Worm (Caenorhabditis elegans): Measurements from ENCODE around the gene C08F8.2.

Gene C08F8.2

DNA sequence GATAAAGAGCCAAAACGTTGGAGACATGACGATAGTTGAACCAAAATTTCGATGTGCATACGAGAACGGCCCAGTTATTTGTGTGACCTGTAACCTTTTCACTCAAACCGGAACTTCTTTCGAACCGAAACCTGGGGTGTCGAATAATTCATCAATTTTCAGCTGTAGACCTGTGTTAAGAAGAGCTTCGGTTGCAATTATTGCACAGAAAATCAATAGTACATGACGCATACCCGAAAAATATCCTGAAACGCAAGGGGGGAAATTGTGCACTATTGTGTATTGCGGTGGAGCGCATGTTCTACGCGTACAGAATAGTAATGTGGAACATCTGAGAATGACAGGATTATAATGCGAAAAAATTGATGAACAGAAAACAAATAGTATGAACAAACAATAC is 41.0 kb upstream of the C08F8.2 start, which contains the start of gene pigk-1:
pigk-1 (minus strand) TSS at position 248 of the 400 bp plus-strand sequence.
- TF ChIP-seq elt-1 (tag; optimal IDR thresholded peaks at IDR 0.05; ENCODE audit: borderline replicate concordance, insufficient read depth) = no peak
- TF ChIP-seq ceh-39 (tag; optimal IDR thresholded peaks at IDR 0.05) = no peak
- no peak for TF ChIP-seq lin-32 (GFP tag; optimal IDR thresholded peaks at IDR 0.05)
- no peak for TF ChIP-seq sptf-1 (tag; optimal IDR thresholded peaks at IDR 0.05)

DNA sequence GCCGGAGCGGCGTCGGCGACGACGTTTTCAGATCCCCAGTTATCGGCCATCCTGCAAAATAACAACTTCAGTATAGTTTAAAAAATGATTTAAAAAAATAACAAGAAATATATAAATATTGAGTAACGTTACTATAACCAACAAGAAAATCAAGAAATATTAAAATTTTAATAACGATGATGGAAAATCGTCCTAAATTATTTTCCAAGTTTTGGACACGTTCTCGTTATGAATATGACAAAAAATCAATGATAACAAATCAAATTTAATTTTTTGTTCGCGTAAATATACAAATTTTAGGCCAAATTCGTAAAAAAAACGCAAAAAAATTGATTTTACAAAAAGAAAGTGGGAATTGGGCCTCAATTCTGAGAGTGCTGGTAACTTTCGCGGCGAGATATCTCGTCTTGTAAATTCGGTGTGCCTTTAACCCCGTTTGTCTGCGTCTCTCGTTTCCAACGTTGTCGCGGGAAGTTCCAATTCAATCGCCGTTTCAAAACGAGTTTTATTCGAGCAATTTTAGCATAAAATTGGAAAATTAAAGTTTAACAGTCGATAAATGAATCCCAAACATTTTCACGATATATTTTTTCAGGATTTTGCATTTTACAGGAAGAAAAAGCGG is 39.7 kb upstream of the C08F8.2 start, which contains the start of gene rps-5:
rps-5 (minus strand) TSS at position 51 of the 625 bp plus-strand sequence.
- TF ChIP-seq lsy-2 (tag; optimal IDR thresholded peaks at IDR 0.05) (peak; percentile 76), lin-13 (tag; optimal IDR thresholded peaks at IDR 0.05) (peak; percentile 58), ceh-39 (tag; optimal IDR thresholded peaks at IDR 0.05) (peak; percentile 10), pha-4 (tag; optimal IDR thresholded peaks at IDR 0.05) (peak; percentile 41), mls-2 (tag; optimal IDR thresholded peaks at IDR 0.05) (no peak), hlh-1 (tag; optimal IDR thresholded peaks at IDR 0.05) (peak; percentile 37), nhr-237 (tag; optimal IDR thresholded peaks at IDR 0.05) (peak; percentile 33), ces-1 (GFP tag; optimal IDR thresholded peaks at IDR 0.05) (peak; percentile 82), cnd-1 (tag; optimal IDR thresholded peaks at IDR 0.05) (no peak), mep-1 (tag; optimal IDR thresholded peaks at IDR 0.05) (peak; percentile 41)

DNA sequence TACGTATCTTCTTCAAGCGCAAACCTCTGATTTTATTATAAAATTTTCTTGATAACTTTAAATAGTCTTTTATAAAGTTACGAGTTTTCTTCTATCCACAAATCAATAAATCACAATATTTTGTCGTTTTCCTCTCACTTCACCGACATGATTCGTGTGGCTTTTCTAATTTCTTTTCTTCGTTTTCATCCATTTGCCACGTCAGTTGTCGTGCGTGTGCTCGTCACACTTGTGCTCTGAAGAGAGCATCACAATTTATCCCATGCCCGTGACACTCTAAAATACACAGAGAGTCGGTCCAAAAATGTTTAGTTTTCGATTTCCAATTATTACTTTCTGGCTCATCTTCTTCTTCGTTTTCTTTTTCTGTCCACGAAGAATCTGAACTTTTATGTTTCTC is 38.9 kb upstream of the C08F8.2 start:
- TF ChIP-seq hlh-1 (tag; optimal IDR thresholded peaks at IDR 0.05) (peak; percentile 75), lsy-2 (tag; optimal IDR thresholded peaks at IDR 0.05) (no peak)

DNA sequence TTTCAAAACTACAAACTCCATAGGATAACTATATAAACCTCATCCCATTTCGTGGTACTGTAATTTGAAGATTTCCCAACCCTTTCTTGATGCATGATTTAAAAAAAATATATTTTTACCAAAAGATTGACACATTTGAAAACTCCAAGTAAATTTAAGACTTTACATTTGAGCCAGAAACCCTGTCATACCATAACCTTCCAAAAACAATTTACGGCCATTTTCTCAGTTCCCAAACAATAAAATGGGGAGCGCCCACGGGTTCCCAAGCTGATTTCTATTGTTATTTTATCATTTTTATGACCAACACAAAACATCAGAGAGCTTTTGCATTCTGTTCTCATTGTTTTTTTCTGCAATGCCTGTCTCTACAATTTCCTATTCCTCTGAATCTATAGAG is 38.2 kb upstream of the C08F8.2 start, which contains the start of gene clc-9:
clc-9 (plus strand) TSS at position 301 of the 400 bp plus-strand sequence.
- TF ChIP-seq bed-3 (GFP tag; optimal IDR thresholded peaks at IDR 0.05) (no peak), sem-2 (GFP tag; optimal IDR thresholded peaks at IDR 0.05) (no peak), elt-3 (tag; optimal IDR thresholded peaks at IDR 0.05) (no peak), sptf-1 (tag; optimal IDR thresholded peaks at IDR 0.05) (no peak), unc-62 (GFP tag; optimal IDR thresholded peaks at IDR 0.05) (no peak), lin-13 (tag; optimal IDR thresholded peaks at IDR 0.05) (no peak), unc-120 (tag; optimal IDR thresholded peaks at IDR 0.05; ENCODE audit: poor library complexity, severe bottlenecking) (no peak), ceh-39 (tag; optimal IDR thresholded peaks at IDR 0.05) (no peak), ceh-83 (GFP tag; optimal IDR thresholded peaks at IDR 0.05) (no peak), ztf-11 (tag; optimal IDR thresholded peaks at IDR 0.05) (no peak), tbx-8 (GFP tag; optimal IDR thresholded peaks at IDR 0.05) (no peak), nhr-76 (tag; optimal IDR thresholded peaks at IDR 0.05) (no peak), blmp-1 (tag; optimal IDR thresholded peaks at IDR 0.05) (no peak), mls-2 (tag; optimal IDR thresholded peaks at IDR 0.05) (no peak), ces-1 (GFP tag; optimal IDR thresholded peaks at IDR 0.05) (no peak), M03D4.4 (tag; optimal IDR thresholded peaks at IDR 0.05) (no peak), ham-2 (GFP tag; optimal IDR thresholded peaks at IDR 0.05) (no peak)

DNA sequence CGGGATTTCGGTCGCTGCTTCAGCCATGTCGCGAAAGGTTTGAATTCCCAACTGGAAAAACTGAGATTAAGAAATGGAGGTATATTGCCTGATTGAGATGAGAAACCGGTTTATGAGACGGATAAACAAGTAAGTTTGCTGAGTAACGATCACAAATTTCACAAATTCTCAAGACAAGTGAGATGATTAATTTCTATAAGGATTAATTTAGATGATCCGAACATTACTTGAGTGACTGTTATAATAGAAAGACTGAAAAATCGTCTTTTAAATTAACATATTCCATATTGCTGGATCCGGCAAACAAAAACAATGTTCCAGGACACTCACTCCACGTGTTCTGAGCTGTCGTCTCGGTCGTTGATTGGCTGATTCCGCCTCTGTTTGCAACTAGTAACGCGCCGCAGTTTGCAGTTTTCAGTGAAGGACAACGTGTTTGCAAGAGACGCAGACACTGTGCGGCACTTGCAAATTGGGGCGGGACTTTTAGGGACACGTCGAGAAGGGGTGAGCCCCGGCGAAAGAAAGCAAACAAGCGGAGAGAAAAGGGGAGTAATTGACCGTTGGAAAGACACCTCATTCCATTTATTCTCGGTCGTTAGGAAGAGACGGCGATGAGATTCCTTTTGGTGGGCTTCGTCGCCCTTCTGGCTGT is 31.8 kb upstream of the C08F8.2 start, which contains the start of the genes imp-2 and enpl-1:
imp-2 (minus strand) TSS at position 51 of the 655 bp plus-strand sequence.
enpl-1 (plus strand) TSS at position 462 of the 655 bp plus-strand sequence.
- TF ChIP-seq zip-8 (tag; optimal IDR thresholded peaks at IDR 0.05) = no peak
- peak; percentile 85 for TF ChIP-seq ceh-39 (tag; optimal IDR thresholded peaks at IDR 0.05)
- no peak for TF ChIP-seq mab-5 (tag; optimal IDR thresholded peaks at IDR 0.05)
- TF ChIP-seq ceh-43 (GFP tag; optimal IDR thresholded peaks at IDR 0.05) = peak; percentile 38
- peak; percentile 98 for TF ChIP-seq unc-120 (tag; optimal IDR thresholded peaks at IDR 0.05; ENCODE audit: poor library complexity, severe bottlenecking)
- TF ChIP-seq nhr-237 (tag; optimal IDR thresholded peaks at IDR 0.05) = peak; percentile 50
- TF ChIP-seq nhr-2 (tag; optimal IDR thresholded peaks at IDR 0.05) = peak; percentile 57
- TF ChIP-seq M03D4.4 (tag; optimal IDR thresholded peaks at IDR 0.05) = peak; percentile 62
- peak; percentile 58 for TF ChIP-seq cnd-1 (tag; optimal IDR thresholded peaks at IDR 0.05)
- peak; percentile 93 for TF ChIP-seq mep-1 (tag; optimal IDR thresholded peaks at IDR 0.05)
- peak; percentile 87 for TF ChIP-seq lsy-2 (tag; optimal IDR thresholded peaks at IDR 0.05)
- TF ChIP-seq nhr-28 (tag; optimal IDR thresholded peaks at IDR 0.05) = no peak
- peak; percentile 79 for TF ChIP-seq sptf-1 (tag; optimal IDR thresholded peaks at IDR 0.05)
- peak; percentile 18 for TF ChIP-seq ztf-11 (tag; optimal IDR thresholded peaks at IDR 0.05)
- TF ChIP-seq lin-13 (tag; optimal IDR thresholded peaks at IDR 0.05) = peak; percentile 88
- TF ChIP-seq hlh-1 (tag; optimal IDR thresholded peaks at IDR 0.05) = peak; percentile 60
- TF ChIP-seq unc-62 (GFP tag; optimal IDR thresholded peaks at IDR 0.05) = peak; percentile 31
- no peak for TF ChIP-seq sem-2 (GFP tag; optimal IDR thresholded peaks at IDR 0.05)
- TF ChIP-seq ces-1 (GFP tag; optimal IDR thresholded peaks at IDR 0.05) = peak; percentile 88
- no peak for TF ChIP-seq snpc-4 (tag; optimal IDR thresholded peaks at IDR 0.05)
- TF ChIP-seq drap-1 (GFP tag; optimal IDR thresholded peaks at IDR 0.05) = peak; percentile 60
- peak; percentile 73 for TF ChIP-seq pha-4 (tag; optimal IDR thresholded peaks at IDR 0.05)
- peak; percentile 79 for TF ChIP-seq ham-2 (GFP tag; optimal IDR thresholded peaks at IDR 0.05)
- peak; percentile 74 for TF ChIP-seq mls-2 (tag; optimal IDR thresholded peaks at IDR 0.05)

All from whole organism, mixed stage, embryonic.